Fruit fly (Drosophila melanogaster) whole organism, embryonic: ENCODE measurements around the gene ssp.

ENCODE experiments used
- Aef1 ChIP-seq: fragments of 200-800 bp; sonication (Bioruptor generic); IDR thresholded peaks from 3 replicates; pipeline ENCODE4 v1.3.6; 2022; ENCODE audit warnings: missing biosample characterization, missing genetic modification characterization
- Atf3 ChIP-seq: fragments of 200-800 bp; sonication (Bioruptor generic); optimal IDR thresholded peaks from 3 replicates; lab custom pipeline; 2016; ENCODE audit warnings: missing biosample characterization, missing genetic modification characterization
- CG11247 ChIP-seq: fragments of 200-800 bp; sonication (Bioruptor generic); IDR thresholded peaks from 2 replicates; pipeline ENCODE4 v1.3.6; 2022; ENCODE audit warnings: missing biosample characterization, missing genetic modification characterization
- CG13296 ChIP-seq: fragments of 200-800 bp; sonication (Bioruptor generic); optimal IDR thresholded peaks from 3 replicates; lab custom pipeline; 2018; ENCODE audit warnings: missing biosample characterization, mild to moderate bottlenecking, missing genetic modification characterization
- CG14860 ChIP-seq: fragments of 200-800 bp; sonication (Bioruptor generic); IDR thresholded peaks from 3 replicates; pipeline ENCODE4 v1.3.6; 2022; ENCODE audit warnings: missing biosample characterization, missing genetic modification characterization; ENCODE audit not compliant: partially characterized antibody
- CG15269 ChIP-seq: fragments of 200-800 bp; sonication (Bioruptor generic); optimal IDR thresholded peaks from 2 replicates; lab custom pipeline; 2018; ENCODE audit warnings: missing biosample characterization, mild to moderate bottlenecking, missing genetic modification characterization, moderate library complexity
- CG17186 ChIP-seq: fragments of 200-800 bp; sonication (Bioruptor generic); optimal IDR thresholded peaks from 3 replicates; lab custom pipeline; 2017; ENCODE audit warnings: missing biosample characterization, missing genetic modification reagents, missing genetic modification characterization
- CG17568 ChIP-seq: fragments of 200-800 bp; sonication (Bioruptor generic); optimal IDR thresholded peaks from 2 replicates; lab custom pipeline; 2018; ENCODE audit warnings: missing biosample characterization, mild to moderate bottlenecking, missing genetic modification characterization, moderate library complexity
- CG18262 ChIP-seq: fragments of 200-800 bp; optimal IDR thresholded peaks from 3 replicates; lab custom pipeline; 2019; ENCODE audit warnings: missing biosample characterization, mild to moderate bottlenecking, missing genetic modification characterization, moderate library complexity
- CG2712 ChIP-seq: fragments of 200-800 bp; optimal IDR thresholded peaks from 3 replicates; lab custom pipeline; 2019; ENCODE audit warnings: missing biosample characterization, mild to moderate bottlenecking, missing genetic modification characterization, moderate library complexity
- CG31224 ChIP-seq: fragments of 200-800 bp; sonication (Bioruptor generic); IDR thresholded peaks from 2 replicates; pipeline ENCODE4 v1.3.6; 2022; ENCODE audit warnings: missing biosample characterization, missing genetic modification characterization
- CG32532 ChIP-seq: fragments of 200-800 bp; sonication (Bioruptor generic); IDR thresholded peaks from 2 replicates; pipeline ENCODE4 v1.3.6; 2022; ENCODE audit warnings: missing biosample characterization, missing genetic modification characterization
- CG34422 ChIP-seq: fragments of 200-800 bp; sonication (Bioruptor generic); IDR thresholded peaks from 3 replicates; pipeline ENCODE4 v1.3.6; 2022; ENCODE audit warnings: missing biosample characterization, missing genetic modification characterization
- CG4328 ChIP-seq: fragments of 200-800 bp; sonication (Bioruptor generic); optimal IDR thresholded peaks from 3 replicates; lab custom pipeline; 2017; ENCODE audit warnings: missing biosample characterization, missing genetic modification reagents, missing genetic modification characterization
- CG4820 ChIP-seq: fragments of 200-800 bp; sonication (Bioruptor generic); optimal IDR thresholded peaks from 3 replicates; lab custom pipeline; 2016; ENCODE audit warnings: missing biosample characterization, missing genetic modification characterization
- CG6765 ChIP-seq: fragments of 200-800 bp; sonication (Bioruptor generic); optimal IDR thresholded peaks from 3 replicates; lab custom pipeline; 2017; ENCODE audit warnings: missing biosample characterization, mild to moderate bottlenecking, missing genetic modification characterization
- CG8281 ChIP-seq: fragments of 200-800 bp; sonication (Bioruptor generic); optimal IDR thresholded peaks from 2 replicates; lab custom pipeline; 2018; ENCODE audit warnings: missing biosample characterization, mild to moderate bottlenecking, missing genetic modification characterization, moderate library complexity
- D19A ChIP-seq: fragments of 200-800 bp; optimal IDR thresholded peaks from 3 replicates; lab custom pipeline; 2019; ENCODE audit warnings: missing biosample characterization, mild to moderate bottlenecking, missing genetic modification characterization, moderate library complexity
- Deaf1 ChIP-seq: fragments of 200-800 bp; optimal IDR thresholded peaks from 3 replicates; lab custom pipeline; 2019; ENCODE audit warnings: missing biosample characterization, mild to moderate bottlenecking, missing genetic modification characterization, moderate library complexity
- Doc2 ChIP-seq: fragments of 200-800 bp; sonication (Bioruptor generic); IDR thresholded peaks from 2 replicates; pipeline ENCODE4 v1.3.6; 2022; ENCODE audit warnings: missing biosample characterization, missing genetic modification characterization
- Drgx ChIP-seq: fragments of 200-800 bp; sonication (Bioruptor generic); IDR thresholded peaks from 2 replicates; pipeline ENCODE4 v1.3.6; 2022; ENCODE audit warnings: missing biosample characterization, missing genetic modification characterization
- Gug ChIP-seq: fragments of 200-800 bp; sonication (Bioruptor generic); IDR thresholded peaks from 4 replicates; pipeline ENCODE4 v1.3.6; 2022; ENCODE audit warnings: missing biosample characterization, missing genetic modification characterization
- HLHmδ ChIP-seq: fragments of 200-800 bp; sonication (Bioruptor generic); optimal IDR thresholded peaks from 2 replicates; lab custom pipeline; 2018; ENCODE audit warnings: missing biosample characterization, mild to moderate bottlenecking, missing genetic modification characterization, moderate library complexity
- Nf-YA ChIP-seq: fragments of 200-800 bp; sonication (Bioruptor generic); IDR thresholded peaks from 2 replicates; pipeline ENCODE4 v1.3.6; 2022; ENCODE audit warnings: missing biosample characterization, missing genetic modification characterization
- PHDP ChIP-seq: fragments of 200-800 bp; sonication (Bioruptor generic); optimal IDR thresholded peaks from 3 replicates; lab custom pipeline; 2018; ENCODE audit warnings: missing biosample characterization, mild to moderate bottlenecking, missing genetic modification characterization, moderate library complexity
- Pdp1 ChIP-seq, 2 experiments: fragments of 200-800 bp; sonication (Bioruptor generic); optimal IDR thresholded peaks; 3 replicates each; lab custom pipeline; 2016; ENCODE audit warnings: missing biosample characterization in 2 of 2, missing genetic modification characterization in 2 of 2, mild to moderate bottlenecking in 1 of 2, moderate library complexity in 1 of 2
- Rfx ChIP-seq: fragments of 200-800 bp; sonication (Bioruptor generic); IDR thresholded peaks from 2 replicates; pipeline ENCODE4 v1.3.6; 2022; ENCODE audit warnings: missing biosample characterization, missing genetic modification characterization
- Sox102F ChIP-seq: fragments of 200-800 bp; sonication (Bioruptor generic); optimal IDR thresholded peaks from 2 replicates; lab custom pipeline; 2018; ENCODE audit warnings: missing biosample characterization, mild to moderate bottlenecking, missing genetic modification characterization, moderate library complexity
- Sry-β ChIP-seq: fragments of 200-800 bp; sonication (Bioruptor generic); optimal IDR thresholded peaks from 2 replicates; lab custom pipeline; 2018; ENCODE audit warnings: missing biosample characterization, mild to moderate bottlenecking, missing genetic modification characterization, moderate library complexity
- Taf1 ChIP-seq: fragments of 200-800 bp; sonication (Bioruptor generic); IDR thresholded peaks from 2 replicates; pipeline ENCODE4 v1.3.6; 2022; ENCODE audit warnings: missing biosample characterization, missing genetic modification characterization
- Vsx1 ChIP-seq: fragments of 200-800 bp; sonication (Bioruptor generic); optimal IDR thresholded peaks from 2 replicates; lab custom pipeline; 2017; ENCODE audit warnings: missing biosample characterization, mild to moderate bottlenecking, missing genetic modification characterization, missing genetic modification reagents
- cato ChIP-seq: fragments of 200-800 bp; sonication (Bioruptor generic); optimal IDR thresholded peaks from 2 replicates; lab custom pipeline; 2016; ENCODE audit warnings: missing biosample characterization, missing genetic modification characterization, borderline replicate concordance
- dpn ChIP-seq, 2 experiments: fragments of 200-800 bp; sonication (Bioruptor generic); optimal IDR thresholded peaks; 3 replicates each; lab custom pipeline; 2016; ENCODE audit warnings: missing biosample characterization in 2 of 2, missing genetic modification characterization in 2 of 2
- dysf ChIP-seq: fragments of 200-800 bp; sonication (Bioruptor generic); IDR thresholded peaks from 3 replicates; pipeline ENCODE4 v1.3.6; 2022; ENCODE audit warnings: missing biosample characterization, missing genetic modification characterization
- ems ChIP-seq: fragments of 200-800 bp; sonication (Bioruptor generic); optimal IDR thresholded peaks from 3 replicates; lab custom pipeline; 2016; ENCODE audit warnings: missing biosample characterization, missing genetic modification characterization
- gro ChIP-seq: fragments of 200-800 bp; sonication (Bioruptor generic); optimal IDR thresholded peaks from 2 replicates; lab custom pipeline; 2016; ENCODE audit warnings: missing biosample characterization, missing genetic modification characterization
- hth ChIP-seq: fragments of >200 bp; optimal IDR thresholded peaks from 2 replicates; lab custom pipeline; 2017; ENCODE audit warnings: inconsistent platforms
- klu ChIP-seq: fragments of 200-800 bp; sonication (Bioruptor generic); IDR thresholded peaks from 2 replicates; pipeline ENCODE4 v1.3.6; 2022; ENCODE audit warnings: missing biosample characterization, missing genetic modification characterization
- nau ChIP-seq: fragments of 200-800 bp; sonication (Bioruptor generic); optimal IDR thresholded peaks from 3 replicates; lab custom pipeline; 2017; ENCODE audit warnings: missing biosample characterization, mild to moderate bottlenecking, missing genetic modification characterization, missing genetic modification reagents
- nerfin-1 ChIP-seq: fragments of 200-800 bp; sonication (Bioruptor generic); optimal IDR thresholded peaks from 3 replicates; lab custom pipeline; 2019; ENCODE audit warnings: missing biosample characterization, mild to moderate bottlenecking, missing genetic modification characterization, moderate library complexity
- nmo ChIP-seq: fragments of 200-800 bp; sonication (Bioruptor generic); optimal IDR thresholded peaks from 2 replicates; lab custom pipeline; 2018; ENCODE audit warnings: missing biosample characterization, mild to moderate bottlenecking, missing genetic modification characterization, moderate library complexity
- org-1 ChIP-seq: fragments of 200-800 bp; sonication (Bioruptor generic); optimal IDR thresholded peaks from 2 replicates; lab custom pipeline; 2017; ENCODE audit warnings: missing biosample characterization, missing genetic modification characterization
- pb ChIP-seq: fragments of 200-800 bp; sonication (Bioruptor generic); optimal IDR thresholded peaks from 3 replicates; lab custom pipeline; 2016; ENCODE audit warnings: missing biosample characterization, missing genetic modification characterization
- row ChIP-seq: fragments of 200-800 bp; sonication (Bioruptor generic); IDR thresholded peaks from 3 replicates; pipeline ENCODE4 v1.3.6; 2022; ENCODE audit warnings: missing biosample characterization, missing genetic modification characterization
- run ChIP-seq: fragments of 200-800 bp; sonication (Bioruptor generic); optimal IDR thresholded peaks from 3 replicates; lab custom pipeline; 2018; ENCODE audit warnings: missing biosample characterization, mild to moderate bottlenecking, missing genetic modification characterization
- sug ChIP-seq: fragments of 200-800 bp; optimal IDR thresholded peaks from 2 replicates; lab custom pipeline; 2019; ENCODE audit warnings: missing biosample characterization, mild to moderate bottlenecking, missing genetic modification characterization, moderate library complexity
- twi ChIP-seq: fragments of 200-800 bp; optimal IDR thresholded peaks from 2 replicates; lab custom pipeline; 2019; ENCODE audit warnings: missing biosample characterization, mild to moderate bottlenecking, missing genetic modification characterization, moderate library complexity
- unc-4 ChIP-seq: fragments of 200-800 bp; sonication (Bioruptor generic); IDR thresholded peaks from 2 replicates; pipeline ENCODE4 v1.3.6; 2022; ENCODE audit warnings: missing biosample characterization, missing genetic modification characterization; ENCODE audit not compliant: partially characterized antibody
- zen ChIP-seq: fragments of 200-800 bp; sonication (Bioruptor generic); optimal IDR thresholded peaks from 3 replicates; lab custom pipeline; 2018; ENCODE audit warnings: missing biosample characterization, mild to moderate bottlenecking, missing genetic modification characterization, moderate library complexity

Gene ssp

dm6 chr3L:12090898-12091685, 27.0 kb upstream of the ssp start (continued):
- peak; percentile 86 for TF ChIP-seq CG15269 (tag; lab: Kevin White, UChicago)
- no peak for TF ChIP-seq Vsx1
- no peak for TF ChIP-seq Atf3
- TF ChIP-seq Rfx (GFP tag; lab: Robert Waterston, UW): peak; percentile 83
- no peak for TF ChIP-seq CG17186 (GFP tag; lab: Kevin White, UChicago)
- peak; percentile 38; the same call in 1 of the 2 replicates for TF ChIP-seq Drgx
- TF ChIP-seq Sox102F: peak; percentile 68
- TF ChIP-seq D19A: peak; percentile 29
- peak; percentile 44 for TF ChIP-seq gro
- TF ChIP-seq org-1 (GFP tag; lab: Kevin White, UChicago): peak; percentile 53
- TF ChIP-seq CG8281: peak; percentile 24
- TF ChIP-seq dysf (GFP tag; lab: Robert Waterston, UW): peak; percentile 81
- peak; percentile 10 for TF ChIP-seq run (tag; lab: Kevin White, UChicago)
- no peak for TF ChIP-seq hth (lab: Kevin White, UChicago)
- peak; percentile 64 for TF ChIP-seq nau (GFP tag; lab: Kevin White, UChicago)
- peak; percentile 74 for TF ChIP-seq sug
- no peak for TF ChIP-seq Doc2 (GFP tag; lab: Robert Waterston, UW)
- peak; percentile 63; the same call in 1 of the 2 replicates for TF ChIP-seq klu
- peak; percentile 84 for TF ChIP-seq row (GFP tag; lab: Robert Waterston, UW)
- TF ChIP-seq CG18262 (tag; lab: Kevin White, UChicago): peak; percentile 23
- peak; percentile 66 for TF ChIP-seq Taf1 (GFP tag; lab: Robert Waterston, UW)
- TF ChIP-seq unc-4 (GFP tag; lab: Robert Waterston, UW): no peak
- TF ChIP-seq CG6765 (GFP tag; lab: Kevin White, UChicago): peak; percentile 60
- peak; percentile 2 for TF ChIP-seq CG4820
- TF ChIP-seq Nf-YA (GFP tag; lab: Robert Waterston, UW): no peak
- peak; percentile 49 for TF ChIP-seq CG2712 (tag; lab: Kevin White, UChicago)
- no peak for TF ChIP-seq pb (GFP tag; lab: Kevin White, UChicago)
- TF ChIP-seq cato (GFP tag; lab: Kevin White, UChicago): peak; percentile 5
- TF ChIP-seq CG4328 (GFP tag; lab: Kevin White, UChicago): no peak
- peak; percentile 57 for TF ChIP-seq CG17568
- TF ChIP-seq Gug (GFP tag; lab: Robert Waterston, UW): peak; percentile 30; the same call in 1 of the 4 replicates
- TF ChIP-seq CG13296 (GFP tag; lab: Kevin White, UChicago): peak; percentile 68
- peak; percentile 69 for TF ChIP-seq PHDP
- peak; percentile 47 to 69 for TF ChIP-seq dpn (GFP tag; optimal IDR thresholded peaks at IDR 0.05; lab: Kevin White, UChicago)
- TF ChIP-seq HLHmδ (GFP tag; lab: Kevin White, UChicago): no peak
- peak; percentile 82 for TF ChIP-seq CG32532 (GFP tag; lab: Robert Waterston, UW)
- TF ChIP-seq CG31224 (GFP tag; lab: Robert Waterston, UW): peak; percentile 52
- TF ChIP-seq Sry-β (GFP tag; lab: Kevin White, UChicago): no peak
- no peak for TF ChIP-seq zen (tag; lab: Kevin White, UChicago)
- peak; percentile 51 for TF ChIP-seq ems (GFP tag; lab: Kevin White, UChicago)
- TF ChIP-seq nmo (GFP tag; lab: Kevin White, UChicago): peak; percentile 59
- TF ChIP-seq Pdp1 (GFP tag; optimal IDR thresholded peaks at IDR 0.05; lab: Kevin White, UChicago): peak; percentile 33 to 45
- peak; percentile 73; the same call in 2 of the 3 replicates for TF ChIP-seq CG34422 (GFP tag; lab: Robert Waterston, UW)
- no peak; the same call in 1 of the 2 replicates for TF ChIP-seq CG11247 (GFP tag; lab: Robert Waterston, UW)
- no peak for TF ChIP-seq CG14860 (GFP tag; lab: Robert Waterston, UW)
- TF ChIP-seq Deaf1: peak; percentile 7
- peak; percentile 23 for TF ChIP-seq twi (tag; lab: Kevin White, UChicago)
- peak; percentile 69 for TF ChIP-seq Aef1 (GFP tag; lab: Robert Waterston, UW)
- peak; percentile 28 for TF ChIP-seq nerfin-1 (tag; lab: Kevin White, UChicago)
